Worm (Caenorhabditis elegans) whole organism, L4 larva: Measurements from ENCODE around the gene R04B3.2.

Experiments
- F10B5.3 ChIP-seq: sonication (generic microtip); optimal IDR thresholded peaks from 2 replicates; lab custom pipeline; 2016; ENCODE audit warnings: mild to moderate bottlenecking, missing genetic modification characterization, missing compliant biosample characterization
- T26A8.4 ChIP-seq: fragments of 200-800 bp; sonication (Bioruptor generic); IDR thresholded peaks from 2 replicates; pipeline ENCODE4 v1.3.6; 2022; ENCODE audit warnings: missing genetic modification characterization, missing compliant biosample characterization
- Y5F2A.4 ChIP-seq: fragments of 200-800 bp; sonication (Bioruptor generic); optimal IDR thresholded peaks from 2 replicates; lab custom pipeline; 2018; ENCODE audit warnings: mild to moderate bottlenecking, missing genetic modification characterization, missing compliant biosample characterization
- Y75B8A.6 ChIP-seq: fragments of 200-800 bp; sonication (Bioruptor generic); IDR thresholded peaks from 2 replicates; pipeline ENCODE4 v1.3.6; 2022; ENCODE audit warnings: missing genetic modification reagents, missing genetic modification characterization, missing compliant biosample characterization
- arid-1 ChIP-seq: fragments of 200-800 bp; sonication (Bioruptor generic); conservative IDR thresholded peaks from 2 replicates; pipeline ENCODE4 v1.3.6; 2022; ENCODE audit warnings: missing genetic modification reagents, missing genetic modification characterization, missing compliant biosample characterization
- ceh-44 ChIP-seq: fragments of 200-800 bp; sonication (Bioruptor generic); IDR thresholded peaks from 2 replicates; pipeline ENCODE4 v1.3.6; 2022; ENCODE audit warnings: missing genetic modification reagents, missing genetic modification characterization, missing compliant biosample characterization
- ces-1 ChIP-seq: fragments of 150-350 bp; sonication (generic microtip); optimal IDR thresholded peaks from 4 replicates; lab custom pipeline; 2014; ENCODE audit warnings: missing biosample characterization, missing genetic modification reagents, missing genetic modification characterization
- daf-16 ChIP-seq, 3 experiments: sonication (generic microtip); optimal IDR thresholded peaks; 2 replicates each; lab custom pipeline; 2016 to 2017; ENCODE audit warnings: missing genetic modification characterization in 3 of 3, missing genetic modification reagents in 3 of 3, mild to moderate bottlenecking in 2 of 3, missing compliant biosample characterization in 2 of 3, missing biosample characterization in 1 of 3, moderate library complexity in 1 of 3
- dmd-6 ChIP-seq: fragments of 200-800 bp; sonication (Bioruptor generic); IDR thresholded peaks from 2 replicates; pipeline ENCODE4 v1.3.6; 2022; ENCODE audit warnings: missing genetic modification reagents, missing genetic modification characterization, missing compliant biosample characterization
- dmd-8 ChIP-seq: fragments of 200-800 bp; sonication (Bioruptor generic); IDR thresholded peaks from 2 replicates; pipeline ENCODE4 v1.3.6; 2022; ENCODE audit warnings: missing genetic modification characterization, missing compliant biosample characterization
- dmd-9 ChIP-seq: fragments of 200-800 bp; sonication (Bioruptor generic); IDR thresholded peaks from 2 replicates; pipeline ENCODE4 v1.3.6; 2022; ENCODE audit warnings: missing genetic modification reagents, missing genetic modification characterization, missing compliant biosample characterization
- dpl-1 ChIP-seq: fragments of 150-350 bp; optimal IDR thresholded peaks from 2 replicates; lab custom pipeline; 2014; ENCODE audit warnings: missing biosample characterization, missing genetic modification reagents, missing genetic modification characterization
- duxl-1 ChIP-seq: sonication (generic microtip); optimal IDR thresholded peaks from 2 replicates; lab custom pipeline; 2016; ENCODE audit warnings: mild to moderate bottlenecking, missing genetic modification characterization, moderate library complexity, missing compliant biosample characterization; ENCODE audit not compliant: poor library complexity
- dve-1 ChIP-seq: sonication (generic microtip); optimal IDR thresholded peaks from 2 replicates; lab custom pipeline; 2017; ENCODE audit warnings: antibody characterized with exemption, mild to moderate bottlenecking, missing genetic modification characterization, missing compliant biosample characterization; ENCODE audit not compliant: insufficient read depth
- hif-1 ChIP-seq, 2 experiments: sonication (generic microtip); optimal IDR thresholded peaks; 2 replicates each; lab custom pipeline; 2016 to 2017; ENCODE audit warnings: missing compliant biosample characterization in 2 of 2, missing genetic modification characterization in 2 of 2, missing genetic modification reagents in 2 of 2, missing genotype in 2 of 2, mild to moderate bottlenecking in 1 of 2
- hlh-11 ChIP-seq: fragments of 200-800 bp; sonication (Bioruptor generic); optimal IDR thresholded peaks from 2 replicates; lab custom pipeline; 2018; ENCODE audit warnings: mild to moderate bottlenecking, missing genetic modification characterization, missing compliant biosample characterization
- hlh-30 ChIP-seq: sonication (generic microtip); optimal IDR thresholded peaks from 2 replicates; lab custom pipeline; 2017; ENCODE audit warnings: antibody characterized with exemption, mild to moderate bottlenecking, missing genetic modification characterization, missing compliant biosample characterization; ENCODE audit not compliant: insufficient read depth
- hmg-1.1 ChIP-seq: fragments of 200-800 bp; sonication (Bioruptor generic); IDR thresholded peaks from 2 replicates; pipeline ENCODE4 v1.3.6; 2022; ENCODE audit warnings: missing genetic modification reagents, missing genetic modification characterization, missing compliant biosample characterization
- lin-1 ChIP-seq: fragments of 200-800 bp; sonication (Bioruptor generic); IDR thresholded peaks from 2 replicates; pipeline ENCODE4 v1.3.6; 2022; ENCODE audit warnings: missing genetic modification reagents, missing genetic modification characterization, missing compliant biosample characterization
- lin-13 ChIP-seq: fragments of 150-350 bp; optimal IDR thresholded peaks from 2 replicates; lab custom pipeline; 2014; ENCODE audit warnings: missing biosample characterization, missing genetic modification reagents, missing genetic modification characterization
- madf-5 ChIP-seq, 2 experiments: fragments of 200-800 bp; sonication (Bioruptor generic); IDR thresholded peaks; 2 replicates each; pipeline ENCODE4 v1.3.6; 2022; ENCODE audit warnings: missing compliant biosample characterization in 2 of 2, missing genetic modification characterization in 2 of 2
- mdt-29 ChIP-seq: fragments of 200-800 bp; sonication (Bioruptor generic); IDR thresholded peaks from 2 replicates; pipeline ENCODE4 v1.3.6; 2022; ENCODE audit warnings: missing genetic modification reagents, missing genetic modification characterization, missing compliant biosample characterization
- mxl-3 ChIP-seq: fragments of 200-800 bp; sonication (Bioruptor generic); optimal IDR thresholded peaks from 2 replicates; lab custom pipeline; 2018; ENCODE audit warnings: mild to moderate bottlenecking, missing genetic modification characterization, missing compliant biosample characterization
- nhr-11 ChIP-seq: fragments of 150-350 bp; optimal IDR thresholded peaks from 2 replicates; lab custom pipeline; 2014; ENCODE audit warnings: missing biosample characterization, missing genetic modification characterization
- nhr-28 ChIP-seq: fragments of 150-350 bp; optimal IDR thresholded peaks from 2 replicates; lab custom pipeline; 2014; ENCODE audit warnings: missing biosample characterization, missing genetic modification characterization
- nhr-48 ChIP-seq: sonication (generic microtip); optimal IDR thresholded peaks from 2 replicates; lab custom pipeline; 2016; ENCODE audit warnings: mild to moderate bottlenecking, missing genetic modification characterization, missing compliant biosample characterization
- nhr-6 ChIP-seq: fragments of 150-350 bp; optimal IDR thresholded peaks from 2 replicates; lab custom pipeline; 2014; ENCODE audit warnings: missing biosample characterization, missing genetic modification characterization
- nhr-77 ChIP-seq: fragments of 150-350 bp; optimal IDR thresholded peaks from 2 replicates; lab custom pipeline; 2014; ENCODE audit warnings: missing biosample characterization, missing genetic modification characterization
- sdz-12 ChIP-seq: fragments of 200-800 bp; sonication (Bioruptor generic); optimal IDR thresholded peaks from 2 replicates; lab custom pipeline; 2018; ENCODE audit warnings: mild to moderate bottlenecking, missing genetic modification characterization, missing compliant biosample characterization
- set-16 ChIP-seq: fragments of 200-800 bp; sonication (Bioruptor generic); IDR thresholded peaks from 2 replicates; pipeline ENCODE4 v1.3.6; 2022; ENCODE audit warnings: missing genetic modification reagents, missing genetic modification characterization, missing compliant biosample characterization
- snpc-4 ChIP-seq: fragments of 150-350 bp; optimal IDR thresholded peaks from 2 replicates; lab custom pipeline; 2014; ENCODE audit warnings: missing biosample characterization, missing genetic modification characterization
- spr-1 ChIP-seq: sonication (generic microtip); optimal IDR thresholded peaks from 2 replicates; lab custom pipeline; 2016; ENCODE audit warnings: mild to moderate bottlenecking, missing genetic modification characterization, missing compliant biosample characterization
- tag-97 ChIP-seq: fragments of 200-800 bp; sonication (Bioruptor generic); IDR thresholded peaks from 2 replicates; pipeline ENCODE4 v1.3.6; 2022; ENCODE audit warnings: missing genetic modification characterization, missing compliant biosample characterization
- tra-1 ChIP-seq: fragments of 200-800 bp; sonication (Bioruptor generic); IDR thresholded peaks from 2 replicates; pipeline ENCODE4 v1.3.6; 2022; ENCODE audit warnings: missing genetic modification reagents, missing genetic modification characterization, missing compliant biosample characterization
- unc-39 ChIP-seq: sonication (generic microtip); optimal IDR thresholded peaks from 2 replicates; lab custom pipeline; 2017; ENCODE audit warnings: missing biosample characterization, missing genetic modification characterization
- unc-62 ChIP-seq, 3 experiments: fragments of 150-350 bp in 1 of 3; sonication (generic microtip); optimal IDR thresholded peaks in 2 of 3; peaks in 1 of 3; 1 replicate in 1 of 3; 2 replicates in 2 of 3; lab custom pipeline; 2014 to 2017; ENCODE audit warnings: missing biosample characterization in 3 of 3, missing genetic modification characterization in 3 of 3, missing genetic modification reagents in 3 of 3, missing genotype in 1 of 3
- zip-2 ChIP-seq: fragments of 150-350 bp; optimal IDR thresholded peaks from 2 replicates; lab custom pipeline; 2014; ENCODE audit warnings: missing biosample characterization, missing genetic modification characterization

R04B3.2 gene

DNA sequence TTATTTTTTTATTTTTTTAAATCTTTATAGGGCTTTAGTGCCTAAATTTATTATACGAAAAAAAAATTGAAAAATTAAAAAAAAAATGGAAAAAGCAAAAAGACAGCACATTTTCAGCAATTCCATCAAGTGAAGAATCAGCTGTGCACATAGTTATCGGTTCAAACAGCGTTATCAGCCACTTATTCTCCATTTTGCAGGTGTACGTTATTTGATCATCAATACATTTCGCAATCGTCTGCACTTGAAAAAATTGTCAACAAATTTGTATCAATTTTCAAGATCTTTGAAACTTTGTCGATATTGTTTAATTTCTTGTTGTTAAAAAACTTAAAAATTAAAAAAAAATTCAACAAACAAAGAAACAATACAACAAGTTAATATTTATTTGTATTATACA lies 33.8 kb downstream of the R04B3.2 start (continued):
- no peak for TF ChIP-seq ceh-44 (GFP tag; lab: Robert Waterston, UW)
- no peak for TF ChIP-seq sdz-12 (GFP tag; lab: Kevin White, UChicago)
- TF ChIP-seq dmd-6 = peak; percentile 59
- TF ChIP-seq ces-1 (GFP tag; lab: Kevin White, UChicago) = no peak
- no peak for TF ChIP-seq Y75B8A.6
- TF ChIP-seq nhr-77 (tag; lab: Kevin White, UChicago) = peak; percentile 46
- no peak for TF ChIP-seq T26A8.4 (GFP tag; lab: Robert Waterston, UW)
- TF ChIP-seq duxl-1 (tag; lab: Kevin White, UChicago) = no peak
- TF ChIP-seq unc-39 (tag; lab: Kevin White, UChicago) = no peak
- TF ChIP-seq zip-2 = no peak
- TF ChIP-seq snpc-4 (tag; lab: Kevin White, UChicago) = no peak
- TF ChIP-seq daf-16 (GFP tag; optimal IDR thresholded peaks at IDR 0.05; lab: Kevin White, UChicago) = no peak
- TF ChIP-seq daf-16 (tag; optimal IDR thresholded peaks at IDR 0.05; lab: Kevin White, UChicago) = peak; percentile 96
- TF ChIP-seq Y5F2A.4 = no peak
- peak; percentile 64 for TF ChIP-seq nhr-28 (tag; lab: Kevin White, UChicago)
- TF ChIP-seq mxl-3 (GFP tag; lab: Kevin White, UChicago) = no peak
- no peak for TF ChIP-seq mdt-29 (GFP tag; lab: Robert Waterston, UW)
- peak; percentile 4 for TF ChIP-seq nhr-6 (tag; lab: Kevin White, UChicago)
- TF ChIP-seq tra-1 (GFP tag; lab: Robert Waterston, UW) = no peak
- TF ChIP-seq, all 104 proteins: peak for 7

DNA sequence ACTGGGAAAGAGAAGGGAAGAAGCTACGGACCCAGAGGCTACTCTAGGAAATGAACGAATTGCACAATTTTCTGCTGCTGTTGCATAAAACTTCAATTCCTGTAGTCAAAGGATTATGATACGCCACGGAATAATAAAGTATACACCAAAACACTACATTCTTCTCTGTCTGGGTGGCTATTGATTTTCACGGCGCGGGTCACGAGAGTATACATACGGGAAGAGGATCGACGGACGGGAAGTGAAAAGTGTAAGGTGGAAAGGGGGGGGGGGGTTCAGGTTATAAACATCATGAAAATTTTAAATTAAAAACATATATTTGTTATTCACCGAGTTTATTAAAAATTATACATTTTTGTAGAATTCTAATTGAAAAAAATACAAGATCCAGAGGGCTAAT lies 34.2 kb downstream of the R04B3.2 start:
- no peak for TF ChIP-seq dpl-1 (GFP tag; lab: Kevin White, UChicago)
- peak; percentile 41 for TF ChIP-seq hlh-30

DNA sequence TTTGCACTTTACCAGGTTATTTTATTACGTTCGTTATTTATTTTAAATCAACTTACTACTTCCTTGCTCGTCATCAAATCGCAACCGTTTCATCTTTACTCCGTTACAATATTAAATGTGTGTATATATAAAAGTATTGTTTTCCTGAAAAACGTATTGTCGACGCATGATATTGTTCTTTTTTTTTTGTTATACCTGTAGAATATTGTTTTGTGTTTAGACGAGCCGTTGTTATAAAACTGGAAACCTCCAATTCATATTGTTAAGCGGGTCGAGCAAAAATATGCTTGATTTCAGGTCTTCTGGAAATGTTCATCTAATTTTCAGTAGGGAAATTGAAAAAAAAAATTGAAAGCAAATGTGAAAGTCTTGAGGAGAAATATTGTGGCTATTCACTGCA lies 34.7 kb downstream of the R04B3.2 start, which contains the start of gene gid-2:
Gene gid-2, minus strand, starts transcription at position 101 of the 400 bp plus-strand sequence.
- TF ChIP-seq snpc-4 (tag; lab: Kevin White, UChicago) = no peak
- no peak for TF ChIP-seq hif-1 (tag; optimal IDR thresholded peaks at IDR 0.05; lab: Kevin White, UChicago)
- no peak for TF ChIP-seq madf-5 (GFP tag; IDR thresholded peaks at IDR 0.05; lab: Robert Waterston, UW)
- no peak for TF ChIP-seq spr-1
- TF ChIP-seq arid-1 = no peak
- TF ChIP-seq tag-97 = no peak
- TF ChIP-seq dmd-9 (GFP tag; lab: Robert Waterston, UW) = no peak
- TF ChIP-seq, all 104 proteins: peak for 0

DNA sequence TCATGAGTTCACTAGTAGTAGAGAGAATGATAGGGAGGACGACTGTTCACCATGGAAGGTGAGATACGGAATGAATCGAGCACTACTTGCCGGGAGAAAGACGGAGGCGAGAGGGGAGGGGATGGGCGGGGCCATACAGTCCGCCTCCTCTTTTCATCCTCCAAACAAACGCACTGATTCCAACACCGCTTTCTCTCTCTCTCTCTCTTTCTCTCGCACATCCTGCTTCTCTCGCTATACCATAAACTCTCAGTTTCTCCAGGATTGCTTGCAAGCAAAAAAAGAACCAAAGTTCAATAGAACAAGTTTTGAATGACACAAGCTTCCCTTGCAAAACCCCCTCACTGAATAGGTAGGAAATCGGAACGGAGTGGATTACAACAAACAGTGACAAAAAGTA lies 38.2 kb downstream of the R04B3.2 start:
- TF ChIP-seq nhr-48 (tag; lab: Kevin White, UChicago) = peak; percentile 29
- peak; percentile 35; the same call in 1 of the 2 replicates for TF ChIP-seq set-16
- TF ChIP-seq tag-97 = no peak
- TF ChIP-seq hlh-11 = peak; percentile 35
- TF ChIP-seq dmd-8 (GFP tag; lab: Robert Waterston, UW) = 0 out of 2 replicates have a peak, but pooled peaks have one; percentile 39
- TF ChIP-seq hmg-1.1 (GFP tag; lab: Robert Waterston, UW) = 0 out of 2 replicates have a peak, but pooled peaks have one; percentile 9
- peak; percentile 19 for TF ChIP-seq lin-13 (GFP tag; lab: Kevin White, UChicago)
- peak; percentile 14 for TF ChIP-seq dve-1 (tag; lab: Kevin White, UChicago)
- no peak for TF ChIP-seq nhr-11 (tag; lab: Kevin White, UChicago)
- peak; percentile 60 for TF ChIP-seq dmd-6

DNA sequence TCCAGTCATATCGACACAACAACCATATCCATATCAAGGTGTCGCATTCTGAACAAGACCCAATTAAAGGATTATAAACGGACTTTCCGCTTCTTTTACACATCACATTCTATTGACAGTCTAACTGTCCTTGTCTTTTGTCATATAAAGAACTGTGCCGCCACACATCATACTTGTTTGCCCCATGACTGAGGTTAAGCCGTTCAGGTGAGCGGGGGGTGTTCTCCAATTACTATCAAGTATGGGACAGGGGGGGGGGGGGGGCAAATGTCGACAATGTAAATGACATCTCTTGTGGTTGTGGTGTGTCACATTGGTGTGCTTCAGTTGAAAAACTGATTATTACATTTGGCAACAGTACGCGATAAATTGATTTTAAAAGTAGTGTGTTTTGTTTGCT lies 39.7 kb downstream of the R04B3.2 start:
- TF ChIP-seq hlh-11 = peak; percentile 26
- TF ChIP-seq lin-1 = no peak
- peak; percentile 61 for TF ChIP-seq hlh-30
- TF ChIP-seq unc-62 (GFP tag; optimal IDR thresholded peaks at IDR 0.05 in 1 of 2; lab: Kevin White, UChicago) = peak in 1 of 2 experiments; percentile 64
- TF ChIP-seq unc-62 (tag; optimal IDR thresholded peaks at IDR 0.05; lab: Kevin White, UChicago) = no peak
- peak; percentile 28 for TF ChIP-seq F10B5.3
